Worm (Caenorhabditis elegans): ENCODE results near the gene clec-175.

ce11 chrIV:4393488-4393887 is 28.6 kb upstream of the clec-175 start:
- no peak for TF ChIP-seq ztf-23 (GFP tag; IDR thresholded peaks at IDR 0.05)
- no peak for TF ChIP-seq tab-1 (GFP tag; IDR thresholded peaks at IDR 0.05)
- TF ChIP-seq flt-1 (GFP tag; IDR thresholded peaks at IDR 0.05): no peak
- no peak for TF ChIP-seq ref-1 (GFP tag; conservative IDR thresholded peaks at IDR 0.05)
- no peak for TF ChIP-seq klf-2 (GFP tag; conservative IDR thresholded peaks at IDR 0.05)
- TF ChIP-seq med-1 (GFP tag; optimal IDR thresholded peaks at IDR 0.05; ENCODE audit: insufficient read depth): no peak
- TF ChIP-seq T22C8.4 (GFP tag; IDR thresholded peaks at IDR 0.05): no peak
